Fruit fly (Drosophila melanogaster) S2 (cell line): ENCODE results near the gene fz2.

Source experiments
- CG8478 ChIP-seq: fragments of >200 bp; optimal IDR thresholded peaks from 2 replicates; lab custom pipeline; 2018
- CTCF ChIP-seq, 2 experiments: fragments of >200 bp; optimal IDR thresholded peaks; 2 replicates each; lab custom pipeline; 2018

DNA sequence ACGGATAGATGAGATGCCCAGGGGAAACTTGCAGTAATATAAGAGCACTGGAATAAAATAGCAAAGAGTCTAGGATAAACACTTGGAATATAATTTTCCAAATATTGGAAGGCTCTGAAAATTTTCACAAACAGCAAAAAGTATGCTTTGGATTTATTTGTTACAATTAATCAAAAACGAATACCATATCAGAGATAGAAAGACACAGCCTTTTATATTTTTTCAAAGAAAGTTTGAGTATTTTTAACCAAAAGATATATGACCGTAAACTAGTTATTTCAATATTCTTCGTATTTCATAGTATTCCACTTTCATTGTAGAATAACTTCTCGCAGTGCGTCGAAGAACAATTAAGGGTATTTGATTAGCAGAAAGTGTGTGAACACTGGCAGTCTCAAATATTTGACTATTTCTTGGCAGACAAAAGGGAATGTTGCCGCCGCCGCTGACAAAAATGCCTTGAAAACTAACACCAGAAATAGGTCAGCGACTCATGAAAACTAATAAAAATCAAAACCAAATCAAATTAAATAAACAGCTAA, 6.2 kb downstream of the fz2 start:
- TF ChIP-seq CTCF (optimal IDR thresholded peaks at IDR 0.05; lab: Kevin White, UChicago) (no peak), CG8478 (no peak)
